Fruit fly (Drosophila melanogaster) whole organism, prepupa: ENCODE results near the gene RPA1.

Experiments used
- CG6854 ChIP-seq: fragments of 200-800 bp; sonication (Bioruptor generic); optimal IDR thresholded peaks from 2 replicates; lab custom pipeline; 2017; ENCODE audit warnings: missing biosample characterization, mild to moderate bottlenecking, missing genetic modification characterization
- Gug ChIP-seq: fragments of 200-800 bp; sonication (Bioruptor generic); IDR thresholded peaks from 2 replicates; pipeline ENCODE4 v1.3.6; 2022; ENCODE audit warnings: missing biosample characterization, missing genetic modification characterization
- dac ChIP-seq: fragments of 200-800 bp; sonication (Bioruptor generic); optimal IDR thresholded peaks from 2 replicates; lab custom pipeline; 2017; ENCODE audit warnings: missing biosample characterization, mild to moderate bottlenecking, missing genetic modification characterization
- eg ChIP-seq: fragments of 200-800 bp; sonication (Bioruptor generic); IDR thresholded peaks from 3 replicates; pipeline ENCODE4 v1.3.6; 2022; ENCODE audit warnings: missing biosample characterization, missing genetic modification characterization

- TF ChIP-seq Gug (GFP tag; lab: Robert Waterston, UW) (no peak), CG6854 (GFP tag; lab: Kevin White, UChicago) (no peak), dac (GFP tag; lab: Kevin White, UChicago) (no peak), eg (GFP tag; lab: Robert Waterston, UW) (no peak; the same call in 2 of the 3 replicates)
These were observed 51.7 kb downstream of the RPA1 start for dm6 chr3R:8212594-8212993.
